Worm (Caenorhabditis elegans) whole organism, L3 larva: Measurements from ENCODE around the gene M60.7.

Source experiments
- R02D3.7 ChIP-seq: fragments of 150-350 bp; optimal IDR thresholded peaks from 2 replicates; lab custom pipeline; 2014; ENCODE audit warnings: missing biosample characterization, missing genetic modification characterization
- ZK546.5 ChIP-seq: sonication (generic microtip); optimal IDR thresholded peaks from 2 replicates; lab custom pipeline; 2017; ENCODE audit warnings: missing biosample characterization, missing genetic modification characterization
- aly-2 ChIP-seq: fragments of 150-350 bp; optimal IDR thresholded peaks from 2 replicates; lab custom pipeline; 2014; ENCODE audit warnings: missing biosample characterization, missing genetic modification characterization
- ama-1 ChIP-seq: fragments of 150-350 bp; optimal IDR thresholded peaks from 2 replicates; lab custom pipeline; 2018
- ceh-16 ChIP-seq: sonication (generic microtip); optimal IDR thresholded peaks from 2 replicates; lab custom pipeline; 2017; ENCODE audit warnings: missing biosample characterization, missing genetic modification characterization
- ceh-28 ChIP-seq: fragments of 150-350 bp; optimal IDR thresholded peaks from 2 replicates; lab custom pipeline; 2014; ENCODE audit warnings: missing biosample characterization, missing genetic modification reagents, missing genetic modification characterization
- ceh-82 ChIP-seq: fragments of 150-350 bp; optimal IDR thresholded peaks from 2 replicates; lab custom pipeline; 2014; ENCODE audit warnings: missing biosample characterization, missing genetic modification characterization
- ceh-9 ChIP-seq: sonication (generic microtip); optimal IDR thresholded peaks from 2 replicates; lab custom pipeline; 2018; ENCODE audit warnings: missing biosample characterization, missing genetic modification characterization
- daf-12 ChIP-seq: fragments of 150-350 bp; optimal IDR thresholded peaks from 2 replicates; lab custom pipeline; 2014; ENCODE audit warnings: missing biosample characterization, missing genetic modification reagents, missing genetic modification characterization
- egl-27 ChIP-seq: sonication (generic microtip); optimal IDR thresholded peaks from 4 replicates; lab custom pipeline; 2017; ENCODE audit warnings: missing biosample characterization, missing genetic modification reagents, missing genetic modification characterization
- egl-5 ChIP-seq: fragments of 150-350 bp; optimal IDR thresholded peaks from 2 replicates; lab custom pipeline; 2017; ENCODE audit warnings: missing biosample characterization, missing genetic modification reagents, missing genetic modification characterization, inconsistent platforms
- elt-1 ChIP-seq: fragments of 150-350 bp; optimal IDR thresholded peaks from 2 replicates; lab custom pipeline; 2014; ENCODE audit warnings: missing biosample characterization, missing genetic modification characterization
- elt-2 ChIP-seq: sonication (generic microtip); optimal IDR thresholded peaks from 2 replicates; lab custom pipeline; 2016; ENCODE audit warnings: missing genetic modification reagents, mild to moderate bottlenecking, missing genetic modification characterization, missing compliant biosample characterization
- elt-3 ChIP-seq, 3 experiments: fragments of 150-350 bp in 1 of 3; sonication (generic microtip) in 2 of 3; optimal IDR thresholded peaks; 2 replicates in 2 of 3; 4 replicates in 1 of 3; lab custom pipeline; 2014 to 2017; ENCODE audit warnings: missing biosample characterization in 3 of 3, missing genetic modification characterization in 3 of 3
- eor-1 ChIP-seq, 2 experiments: fragments of 150-350 bp; optimal IDR thresholded peaks; 2 replicates each; lab custom pipeline; 2014 to 2018; ENCODE audit warnings: missing biosample characterization in 2 of 2, missing genetic modification characterization in 2 of 2
- fkh-10 ChIP-seq: sonication (generic microtip); optimal IDR thresholded peaks from 2 replicates; lab custom pipeline; 2017; ENCODE audit warnings: missing biosample characterization, missing genetic modification reagents, missing genetic modification characterization
- fkh-2 ChIP-seq: fragments of 150-350 bp; optimal IDR thresholded peaks from 2 replicates; lab custom pipeline; 2014; ENCODE audit warnings: missing biosample characterization, missing genetic modification reagents, missing genetic modification characterization
- fos-1 ChIP-seq: fragments of 150-350 bp; optimal IDR thresholded peaks from 2 replicates; lab custom pipeline; 2014; ENCODE audit warnings: missing biosample characterization, missing genetic modification characterization
- hmg-11 ChIP-seq: sonication (generic microtip); optimal IDR thresholded peaks from 2 replicates; lab custom pipeline; 2016; ENCODE audit warnings: missing genetic modification characterization, missing compliant biosample characterization
- jun-1 ChIP-seq: fragments of 150-350 bp; optimal IDR thresholded peaks from 2 replicates; lab custom pipeline; 2014; ENCODE audit warnings: missing biosample characterization, missing genetic modification reagents, missing genetic modification characterization
- lin-15B ChIP-seq: fragments of 150-350 bp; optimal IDR thresholded peaks from 2 replicates; lab custom pipeline; 2014; ENCODE audit warnings: missing biosample characterization, missing genetic modification characterization
- lin-39 ChIP-seq: fragments of 150-350 bp; optimal IDR thresholded peaks from 2 replicates; lab custom pipeline; 2018; ENCODE audit warnings: missing biosample characterization, missing genetic modification reagents, missing genetic modification characterization
- lsy-12 ChIP-seq: sonication (generic microtip); optimal IDR thresholded peaks from 2 replicates; lab custom pipeline; 2016; ENCODE audit warnings: mild to moderate bottlenecking, missing genetic modification characterization, missing compliant biosample characterization
- mdl-1 ChIP-seq: fragments of 150-350 bp; optimal IDR thresholded peaks from 2 replicates; lab custom pipeline; 2014; ENCODE audit warnings: missing biosample characterization, missing genetic modification characterization
- mml-1 ChIP-seq: fragments of 150-350 bp; sonication (generic microtip); optimal IDR thresholded peaks from 3 replicates; lab custom pipeline; 2014; ENCODE audit warnings: missing biosample characterization, missing genetic modification characterization
- nfya-1 ChIP-seq: sonication (generic microtip); optimal IDR thresholded peaks from 2 replicates; lab custom pipeline; 2017; ENCODE audit warnings: missing genetic modification characterization, mild to moderate bottlenecking, missing compliant biosample characterization, antibody characterized with exemption, moderate library complexity; ENCODE audit not compliant: insufficient read depth
- nhr-11 ChIP-seq: fragments of 150-350 bp; optimal IDR thresholded peaks from 2 replicates; lab custom pipeline; 2014; ENCODE audit warnings: missing biosample characterization, missing genetic modification characterization
- nhr-12 ChIP-seq: fragments of 150-350 bp; optimal IDR thresholded peaks from 2 replicates; lab custom pipeline; 2014; ENCODE audit warnings: missing biosample characterization, missing genetic modification characterization
- nhr-23 ChIP-seq: fragments of 150-350 bp; optimal IDR thresholded peaks from 2 replicates; lab custom pipeline; 2014; ENCODE audit warnings: missing biosample characterization, missing genetic modification reagents, missing genetic modification characterization
- nhr-237 ChIP-seq: fragments of 150-350 bp; optimal IDR thresholded peaks from 2 replicates; lab custom pipeline; 2014; ENCODE audit warnings: missing biosample characterization, missing genetic modification characterization
- nhr-25 ChIP-seq: sonication (generic microtip); optimal IDR thresholded peaks from 2 replicates; lab custom pipeline; 2017; ENCODE audit warnings: missing biosample characterization, missing genetic modification characterization
- nhr-28 ChIP-seq: fragments of 150-350 bp; optimal IDR thresholded peaks from 2 replicates; lab custom pipeline; 2014; ENCODE audit warnings: missing biosample characterization, missing genetic modification characterization
- nhr-43 ChIP-seq: sonication (generic microtip); optimal IDR thresholded peaks from 2 replicates; lab custom pipeline; 2016; ENCODE audit warnings: mild to moderate bottlenecking, missing genetic modification characterization, missing compliant biosample characterization; ENCODE audit not compliant: poor library complexity, severe bottlenecking
- nhr-67 ChIP-seq: fragments of 150-350 bp; optimal IDR thresholded peaks from 2 replicates; lab custom pipeline; 2014; ENCODE audit warnings: missing biosample characterization, missing genetic modification characterization
- nhr-76 ChIP-seq: fragments of 150-350 bp; sonication (generic microtip); optimal IDR thresholded peaks from 5 replicates; lab custom pipeline; 2014; ENCODE audit warnings: missing biosample characterization, missing genetic modification characterization
- nhr-77 ChIP-seq: fragments of 150-350 bp; optimal IDR thresholded peaks from 2 replicates; lab custom pipeline; 2014; ENCODE audit warnings: missing biosample characterization, missing genetic modification characterization
- pha-4 ChIP-seq: fragments of 150-350 bp; optimal IDR thresholded peaks from 2 replicates; lab custom pipeline; 2014; ENCODE audit warnings: missing biosample characterization, missing genetic modification reagents, missing genetic modification characterization
- pqm-1 ChIP-seq: fragments of 150-350 bp; optimal IDR thresholded peaks from 2 replicates; lab custom pipeline; 2017; ENCODE audit warnings: missing biosample characterization, missing genetic modification characterization, inconsistent platforms
- sea-2 ChIP-seq: fragments of 150-350 bp; sonication (generic microtip); optimal IDR thresholded peaks from 4 replicates; lab custom pipeline; 2014; ENCODE audit warnings: missing biosample characterization, missing genetic modification reagents, missing genetic modification characterization
- skn-1 ChIP-seq: fragments of 150-350 bp; optimal IDR thresholded peaks from 2 replicates; lab custom pipeline; 2014; ENCODE audit warnings: missing biosample characterization, missing genetic modification characterization
- snpc-4 ChIP-seq: fragments of 150-350 bp; optimal IDR thresholded peaks from 2 replicates; lab custom pipeline; 2014; ENCODE audit warnings: missing biosample characterization, missing genetic modification characterization
- tbx-2 ChIP-seq: sonication (generic microtip); optimal IDR thresholded peaks from 2 replicates; lab custom pipeline; 2016; ENCODE audit warnings: mild to moderate bottlenecking, missing genetic modification characterization, missing compliant biosample characterization
- unc-39 ChIP-seq: sonication (generic microtip); optimal IDR thresholded peaks from 4 replicates; lab custom pipeline; 2017; ENCODE audit warnings: missing biosample characterization, missing genetic modification characterization
- unc-62 ChIP-seq: fragments of 150-350 bp; sonication (generic microtip); optimal IDR thresholded peaks from 4 replicates; lab custom pipeline; 2014; ENCODE audit warnings: missing biosample characterization, missing genetic modification reagents, missing genetic modification characterization
- zag-1 ChIP-seq: fragments of 150-350 bp; optimal IDR thresholded peaks from 2 replicates; lab custom pipeline; 2014; ENCODE audit warnings: missing biosample characterization, missing genetic modification characterization
- ztf-11 ChIP-seq: fragments of 150-350 bp; optimal IDR thresholded peaks from 2 replicates; lab custom pipeline; 2014; ENCODE audit warnings: missing biosample characterization, missing genetic modification characterization
- ztf-4 ChIP-seq: fragments of 150-350 bp; optimal IDR thresholded peaks from 2 replicates; lab custom pipeline; 2014; ENCODE audit warnings: missing biosample characterization, missing genetic modification characterization

The M60.7 gene

ce11 chrX:8233554-8233953, 27.4 kb downstream of the M60.7 start:
- no peak for TF ChIP-seq fos-1
- TF ChIP-seq ama-1 (lab: Kevin White, UChicago) = no peak
- no peak for TF ChIP-seq ztf-11 (tag; lab: Kevin White, UChicago)
- no peak for TF ChIP-seq unc-39 (tag; lab: Kevin White, UChicago)
- TF ChIP-seq nhr-76 (tag; lab: Kevin White, UChicago) = no peak
- no peak for TF ChIP-seq elt-1
- TF ChIP-seq lin-15B (tag; lab: Kevin White, UChicago) = no peak
- no peak for TF ChIP-seq ceh-9 (tag; lab: Kevin White, UChicago)
- TF ChIP-seq tbx-2 (tag; lab: Kevin White, UChicago) = no peak
- TF ChIP-seq nhr-77 (tag; lab: Kevin White, UChicago) = no peak
- no peak for TF ChIP-seq skn-1 (tag; lab: Kevin White, UChicago)
- TF ChIP-seq elt-3 (tag; optimal IDR thresholded peaks at IDR 0.05; lab: Kevin White, UChicago) = no peak
- no peak for TF ChIP-seq egl-5 (tag; lab: Kevin White, UChicago)
- no peak for TF ChIP-seq unc-62 (GFP tag; lab: Kevin White, UChicago)
- TF ChIP-seq nhr-11 (tag; lab: Kevin White, UChicago) = no peak
- TF ChIP-seq ceh-82 = no peak
- no peak for TF ChIP-seq ZK546.5 (tag; lab: Kevin White, UChicago)
- TF ChIP-seq sea-2 (GFP tag; lab: Kevin White, UChicago) = no peak
- no peak for TF ChIP-seq pha-4 (tag; lab: Kevin White, UChicago)
- TF ChIP-seq, all 47 proteins: peak for 0

ce11 chrX:8231858-8232257, 29.1 kb downstream of the M60.7 start, which contains the start of gene K02A6.3:
K02A6.3 (minus strand) TSS chrX:8231931.
- no peak for TF ChIP-seq elt-3 (tag; optimal IDR thresholded peaks at IDR 0.05; lab: Kevin White, UChicago)
- TF ChIP-seq skn-1 (tag; lab: Kevin White, UChicago) = peak; percentile 85
- no peak for TF ChIP-seq aly-2 (tag; lab: Kevin White, UChicago)
- TF ChIP-seq ceh-82 = no peak
- TF ChIP-seq jun-1 (tag; lab: Kevin White, UChicago) = peak; percentile 88
- no peak for TF ChIP-seq fos-1
- no peak for TF ChIP-seq ceh-16 (tag; lab: Kevin White, UChicago)
- no peak for TF ChIP-seq fkh-10 (GFP tag; lab: Kevin White, UChicago)
- TF ChIP-seq ceh-9 (tag; lab: Kevin White, UChicago) = no peak
- peak; percentile 76 for TF ChIP-seq ama-1 (lab: Kevin White, UChicago)
- peak; percentile 4 for TF ChIP-seq elt-1
- peak; percentile 84 for TF ChIP-seq nhr-23 (tag; lab: Kevin White, UChicago)
- peak; percentile 94 for TF ChIP-seq nhr-25 (tag; lab: Kevin White, UChicago)
- TF ChIP-seq egl-5 (tag; lab: Kevin White, UChicago) = no peak
- no peak for TF ChIP-seq nhr-12
- peak; percentile 78 for TF ChIP-seq elt-2 (tag; lab: Kevin White, UChicago)
- no peak for TF ChIP-seq lin-15B (tag; lab: Kevin White, UChicago)
- TF ChIP-seq nhr-237 (tag; lab: Kevin White, UChicago) = no peak
- no peak for TF ChIP-seq ZK546.5 (tag; lab: Kevin White, UChicago)
- TF ChIP-seq nhr-67 (tag; lab: Kevin White, UChicago) = no peak
- TF ChIP-seq lsy-12 (tag; lab: Kevin White, UChicago) = peak; percentile 84
- peak; percentile 61 for TF ChIP-seq ztf-4 (tag; lab: Kevin White, UChicago)
- TF ChIP-seq unc-62 (GFP tag; lab: Kevin White, UChicago) = no peak
- peak; percentile 28 for TF ChIP-seq nhr-76 (tag; lab: Kevin White, UChicago)
- TF ChIP-seq unc-39 (tag; lab: Kevin White, UChicago) = no peak
- TF ChIP-seq ceh-28 (tag; lab: Kevin White, UChicago) = peak; percentile 92
- TF ChIP-seq hmg-11 (tag; lab: Kevin White, UChicago) = peak; percentile 85
- no peak for TF ChIP-seq zag-1 (tag; lab: Kevin White, UChicago)
- no peak for TF ChIP-seq fkh-2 (tag; lab: Kevin White, UChicago)
- TF ChIP-seq pqm-1 (tag; lab: Kevin White, UChicago) = peak; percentile 81
- peak in 1 of 2 experiments; percentile 59 for TF ChIP-seq eor-1 (tag; optimal IDR thresholded peaks at IDR 0.05; lab: Kevin White, UChicago)
- peak; percentile 41 for TF ChIP-seq R02D3.7
- no peak for TF ChIP-seq daf-12 (tag; lab: Kevin White, UChicago)
- peak; percentile 99 for TF ChIP-seq pha-4 (tag; lab: Kevin White, UChicago)
- peak; percentile 76 for TF ChIP-seq lin-39 (tag; lab: Kevin White, UChicago)
- TF ChIP-seq nhr-43 (tag; lab: Kevin White, UChicago) = peak; percentile 92
- no peak for TF ChIP-seq nhr-28 (tag; lab: Kevin White, UChicago)
- no peak for TF ChIP-seq mml-1 (tag; lab: Kevin White, UChicago)
- TF ChIP-seq egl-27 (tag; lab: Kevin White, UChicago) = peak; percentile 47
- peak; percentile 29 for TF ChIP-seq sea-2 (GFP tag; lab: Kevin White, UChicago)
- no peak for TF ChIP-seq ztf-11 (tag; lab: Kevin White, UChicago)
- TF ChIP-seq nfya-1 (tag; lab: Kevin White, UChicago) = peak; percentile 86
- TF ChIP-seq snpc-4 = peak; percentile 38
- TF ChIP-seq nhr-77 (tag; lab: Kevin White, UChicago) = no peak
- peak; percentile 95 for TF ChIP-seq mdl-1 (tag; lab: Kevin White, UChicago)
- peak; percentile 71 for TF ChIP-seq tbx-2 (tag; lab: Kevin White, UChicago)
- TF ChIP-seq nhr-11 (tag; lab: Kevin White, UChicago) = peak; percentile 59
- TF ChIP-seq, all 47 proteins: peak for 25
